Fruit fly (Drosophila melanogaster) whole organism, embryonic: ENCODE measurements around the gene CG14229.

Experiments used
- Aef1 ChIP-seq: fragments of 200-800 bp; sonication (Bioruptor generic); IDR thresholded peaks from 3 replicates; pipeline ENCODE4 v1.3.6; 2022; ENCODE audit warnings: missing biosample characterization, missing genetic modification characterization
- Blimp-1 ChIP-seq: fragments of 200-800 bp; sonication (Bioruptor generic); optimal IDR thresholded peaks from 3 replicates; lab custom pipeline; 2018; ENCODE audit warnings: missing biosample characterization, missing genetic modification characterization, mild to moderate bottlenecking, moderate library complexity, missing genetic modification reagents
- CG10147 ChIP-seq: fragments of 200-800 bp; sonication (Bioruptor generic); optimal IDR thresholded peaks from 2 replicates; lab custom pipeline; 2019; ENCODE audit warnings: missing biosample characterization, mild to moderate bottlenecking, missing genetic modification characterization, moderate library complexity
- CG10979 ChIP-seq: fragments of 200-800 bp; sonication (Bioruptor generic); optimal IDR thresholded peaks from 2 replicates; lab custom pipeline; 2018; ENCODE audit warnings: missing biosample characterization, mild to moderate bottlenecking, missing genetic modification characterization, moderate library complexity
- CG1233 ChIP-seq: fragments of 200-800 bp; sonication (Bioruptor generic); optimal IDR thresholded peaks from 4 replicates; lab custom pipeline; 2018; ENCODE audit warnings: missing biosample characterization, mild to moderate bottlenecking, missing genetic modification characterization
- CG17385 ChIP-seq: fragments of 200-800 bp; sonication (Bioruptor generic); optimal IDR thresholded peaks from 3 replicates; lab custom pipeline; 2018; ENCODE audit warnings: missing biosample characterization, mild to moderate bottlenecking, missing genetic modification characterization
- CG32772 ChIP-seq: fragments of 200-800 bp; sonication (Bioruptor generic); IDR thresholded peaks from 2 replicates; pipeline ENCODE4 v1.3.6; 2022; ENCODE audit warnings: missing biosample characterization, missing genetic modification characterization
- CG4730 ChIP-seq: fragments of 200-800 bp; sonication (Bioruptor generic); IDR thresholded peaks from 2 replicates; pipeline ENCODE4 v1.3.6; 2022; ENCODE audit warnings: missing biosample characterization, missing genetic modification characterization
- CG6654 ChIP-seq: fragments of 200-800 bp; sonication (Bioruptor generic); optimal IDR thresholded peaks from 2 replicates; lab custom pipeline; 2017; ENCODE audit warnings: missing biosample characterization, mild to moderate bottlenecking, missing genetic modification characterization
- CG8089 ChIP-seq: fragments of 200-800 bp; sonication (Bioruptor generic); optimal IDR thresholded peaks from 3 replicates; lab custom pipeline; 2016; ENCODE audit warnings: missing biosample characterization, missing genetic modification characterization
- CG8765 ChIP-seq: fragments of 200-800 bp; sonication (Bioruptor generic); IDR thresholded peaks from 2 replicates; pipeline ENCODE4 v1.3.6; 2022; ENCODE audit warnings: missing biosample characterization, missing genetic modification characterization
- Dbx ChIP-seq: fragments of 200-800 bp; sonication (Bioruptor generic); IDR thresholded peaks from 3 replicates; pipeline ENCODE4 v1.3.6; 2022; ENCODE audit warnings: missing biosample characterization, missing genetic modification characterization
- Doc3 ChIP-seq: fragments of 200-800 bp; sonication (Bioruptor generic); IDR thresholded peaks from 3 replicates; pipeline ENCODE4 v1.3.6; 2022; ENCODE audit warnings: missing biosample characterization, missing genetic modification characterization; ENCODE audit not compliant: partially characterized antibody
- Fer2 ChIP-seq: fragments of 200-800 bp; sonication (Bioruptor generic); optimal IDR thresholded peaks from 2 replicates; lab custom pipeline; 2018; ENCODE audit warnings: missing biosample characterization, mild to moderate bottlenecking, missing genetic modification characterization, moderate library complexity
- Gsc ChIP-seq: fragments of 200-800 bp; sonication (Bioruptor generic); IDR thresholded peaks from 2 replicates; pipeline ENCODE4 v1.3.6; 2022; ENCODE audit warnings: missing biosample characterization, missing genetic modification characterization
- Hr51 ChIP-seq, 2 experiments: fragments of 200-800 bp; sonication (Bioruptor generic); optimal IDR thresholded peaks; 2 replicates in 1 of 2; 3 replicates in 1 of 2; lab custom pipeline; 2016 to 2018; ENCODE audit warnings: missing biosample characterization in 2 of 2, missing genetic modification characterization in 2 of 2, mild to moderate bottlenecking in 1 of 2, moderate library complexity in 1 of 2
- MESR4 ChIP-seq: fragments of 200-800 bp; sonication (Bioruptor generic); optimal IDR thresholded peaks from 2 replicates; lab custom pipeline; 2018; ENCODE audit warnings: missing biosample characterization, mild to moderate bottlenecking, missing genetic modification characterization, moderate library complexity
- NfI ChIP-seq: fragments of 200-800 bp; sonication (Bioruptor generic); optimal IDR thresholded peaks from 3 replicates; lab custom pipeline; 2018; ENCODE audit warnings: missing biosample characterization, mild to moderate bottlenecking, missing genetic modification characterization, moderate library complexity
- Sry-β ChIP-seq: fragments of 200-800 bp; sonication (Bioruptor generic); optimal IDR thresholded peaks from 2 replicates; lab custom pipeline; 2018; ENCODE audit warnings: missing biosample characterization, mild to moderate bottlenecking, missing genetic modification characterization, moderate library complexity
- Tbp ChIP-seq: fragments of >200 bp; optimal IDR thresholded peaks from 2 replicates; lab custom pipeline; 2018; ENCODE audit warnings: missing biosample characterization, missing genetic modification characterization
- Trl ChIP-seq, 3 experiments: fragments of >200 bp in 2 of 3; fragments of 200-800 bp in 1 of 3; sonication (Bioruptor generic) in 1 of 3; optimal IDR thresholded peaks; 2 replicates in 1 of 3; 3 replicates in 2 of 3; lab custom pipeline; 2016 to 2017; ENCODE audit warnings: missing biosample characterization in 1 of 3, missing genetic modification characterization in 1 of 3
- az2 ChIP-seq: fragments of 200-800 bp; sonication (Bioruptor generic); optimal IDR thresholded peaks from 3 replicates; lab custom pipeline; 2016; ENCODE audit warnings: missing biosample characterization, missing genetic modification characterization
- cg ChIP-seq: fragments of 200-800 bp; sonication (Bioruptor generic); optimal IDR thresholded peaks from 3 replicates; lab custom pipeline; 2019; ENCODE audit warnings: missing biosample characterization, mild to moderate bottlenecking, missing genetic modification characterization, moderate library complexity
- chif ChIP-seq, 2 experiments: fragments of 200-800 bp; sonication (Bioruptor generic); optimal IDR thresholded peaks; 3 replicates each; lab custom pipeline; 2016; ENCODE audit warnings: missing biosample characterization in 2 of 2, missing genetic modification characterization in 2 of 2
- dati ChIP-seq: fragments of 200-800 bp; sonication (Bioruptor generic); IDR thresholded peaks from 2 replicates; pipeline ENCODE4 v1.3.6; 2022; ENCODE audit warnings: missing biosample characterization, missing genetic modification characterization
- dm ChIP-seq: fragments of 200-800 bp; sonication (Bioruptor generic); optimal IDR thresholded peaks from 3 replicates; lab custom pipeline; 2016; ENCODE audit warnings: missing biosample characterization, missing genetic modification characterization
- dysf ChIP-seq: fragments of 200-800 bp; sonication (Bioruptor generic); IDR thresholded peaks from 3 replicates; pipeline ENCODE4 v1.3.6; 2022; ENCODE audit warnings: missing biosample characterization, missing genetic modification characterization
- ham ChIP-seq: fragments of 200-800 bp; sonication (Bioruptor generic); IDR thresholded peaks from 2 replicates; pipeline ENCODE4 v1.3.6; 2022; ENCODE audit warnings: missing biosample characterization, missing genetic modification characterization
- her ChIP-seq: fragments of 200-800 bp; sonication (Bioruptor generic); optimal IDR thresholded peaks from 2 replicates; lab custom pipeline; 2016; ENCODE audit warnings: missing biosample characterization, missing genetic modification characterization
- hkb ChIP-seq, 2 experiments: fragments of 200-800 bp in 1 of 2; fragments of >200 bp in 1 of 2; sonication (Bioruptor generic) in 1 of 2; IDR thresholded peaks in 1 of 2; optimal IDR thresholded peaks in 1 of 2; 2 replicates each; pipeline versions ENCODE4 v1.3.6 to Lab custom; 2017 to 2022; ENCODE audit warnings: missing biosample characterization in 1 of 2, missing genetic modification characterization in 1 of 2
- ind ChIP-seq: fragments of 200-800 bp; sonication (Bioruptor generic); optimal IDR thresholded peaks from 3 replicates; lab custom pipeline; 2016; ENCODE audit warnings: missing biosample characterization, missing genetic modification characterization
- inv ChIP-seq: fragments of 200-800 bp; sonication (Bioruptor generic); IDR thresholded peaks from 2 replicates; pipeline ENCODE4 v1.3.6; 2022; ENCODE audit warnings: missing biosample characterization, missing genetic modification characterization; ENCODE audit not compliant: partially characterized antibody
- jing ChIP-seq: fragments of 200-800 bp; sonication (Bioruptor generic); optimal IDR thresholded peaks from 2 replicates; lab custom pipeline; 2018; ENCODE audit warnings: missing biosample characterization, mild to moderate bottlenecking, missing genetic modification characterization
- maf-S ChIP-seq: fragments of 200-800 bp; sonication (Bioruptor generic); optimal IDR thresholded peaks from 2 replicates; lab custom pipeline; 2016; ENCODE audit warnings: missing biosample characterization, missing genetic modification characterization
- org-1 ChIP-seq: fragments of 200-800 bp; sonication (Bioruptor generic); optimal IDR thresholded peaks from 2 replicates; lab custom pipeline; 2017; ENCODE audit warnings: missing biosample characterization, missing genetic modification characterization
- pan ChIP-seq, 4 experiments: fragments of >200 bp in 3 of 4; fragments of 200-800 bp in 1 of 4; sonication (Bioruptor generic) in 1 of 4; optimal IDR thresholded peaks in 3 of 4; IDR thresholded peaks in 1 of 4; 2 replicates each; pipeline versions ENCODE4 v1.3.6 to Lab custom; 2017 to 2022; ENCODE audit warnings: missing biosample characterization in 2 of 4, missing genetic modification characterization in 2 of 4, mixed read lengths in 1 of 4
- peb ChIP-seq: fragments of 200-800 bp; sonication (Bioruptor generic); IDR thresholded peaks from 2 replicates; pipeline ENCODE4 v1.3.6; 2022; ENCODE audit warnings: missing biosample characterization, missing genetic modification characterization
- prd ChIP-seq, 3 experiments: fragments of >200 bp in 2 of 3; fragments of 200-800 bp in 1 of 3; sonication (Bioruptor generic) in 1 of 3; optimal IDR thresholded peaks in 2 of 3; IDR thresholded peaks in 1 of 3; 2 replicates in 2 of 3; 3 replicates in 1 of 3; pipeline versions ENCODE4 v1.3.6 to Lab custom; 2017 to 2022; ENCODE audit warnings: missing biosample characterization in 1 of 3, missing genetic modification characterization in 1 of 3
- pros ChIP-seq: fragments of 200-800 bp; sonication (Bioruptor generic); optimal IDR thresholded peaks from 3 replicates; lab custom pipeline; 2019; ENCODE audit warnings: missing biosample characterization, mild to moderate bottlenecking, missing genetic modification characterization, moderate library complexity
- pum ChIP-seq: fragments of 200-800 bp; sonication (Bioruptor generic); optimal IDR thresholded peaks from 2 replicates; lab custom pipeline; 2016; ENCODE audit warnings: missing biosample characterization, missing genetic modification characterization
- row ChIP-seq: fragments of 200-800 bp; sonication (Bioruptor generic); IDR thresholded peaks from 3 replicates; pipeline ENCODE4 v1.3.6; 2022; ENCODE audit warnings: missing biosample characterization, missing genetic modification characterization
- sc ChIP-seq, 3 experiments: fragments of >200 bp in 2 of 3; fragments of 200-800 bp in 1 of 3; sonication (Bioruptor generic) in 1 of 3; optimal IDR thresholded peaks; 2 replicates in 2 of 3; 3 replicates in 1 of 3; lab custom pipeline; 2017; ENCODE audit warnings: mild to moderate bottlenecking in 1 of 3, missing biosample characterization in 1 of 3, missing genetic modification characterization in 1 of 3, missing genetic modification reagents in 1 of 3
- sisA ChIP-seq: fragments of 200-800 bp; sonication (Bioruptor generic); IDR thresholded peaks from 2 replicates; pipeline ENCODE4 v1.3.6; 2022; ENCODE audit warnings: missing biosample characterization, missing genetic modification characterization
- sna ChIP-seq: fragments of 200-800 bp; sonication (Bioruptor generic); IDR thresholded peaks from 2 replicates; pipeline ENCODE4 v1.3.6; 2022; ENCODE audit warnings: missing biosample characterization, missing genetic modification characterization; ENCODE audit not compliant: partially characterized antibody
- tio ChIP-seq: fragments of 200-800 bp; sonication (Bioruptor generic); optimal IDR thresholded peaks from 2 replicates; lab custom pipeline; 2017; ENCODE audit warnings: missing biosample characterization, missing genetic modification characterization, inconsistent platforms
- tna ChIP-seq: fragments of 200-800 bp; sonication (Bioruptor generic); IDR thresholded peaks from 2 replicates; pipeline ENCODE4 v1.3.6; 2022; ENCODE audit warnings: missing biosample characterization, missing genetic modification characterization; ENCODE audit not compliant: partially characterized antibody
- z ChIP-seq: fragments of 200-800 bp; sonication (Bioruptor generic); IDR thresholded peaks from 3 replicates; pipeline ENCODE4 v1.3.6; 2022; ENCODE audit warnings: missing biosample characterization, missing genetic modification characterization
- zfh2 ChIP-seq: fragments of 200-800 bp; sonication (Bioruptor generic); optimal IDR thresholded peaks from 2 replicates; lab custom pipeline; 2016; ENCODE audit warnings: missing biosample characterization, missing genetic modification characterization

The CG14229 gene

dm6 chrX:19668405-19668804 lies 26.6 kb downstream of the CG14229 start (continued):
- TF ChIP-seq Trl (optimal IDR thresholded peaks at IDR 0.05; lab: Kevin White, UChicago) (no peak), Trl (GFP tag; optimal IDR thresholded peaks at IDR 0.05; lab: Kevin White, UChicago) (peak; percentile 98), CG4730 (GFP tag; lab: Robert Waterston, UW) (peak; percentile 90), peb (GFP tag; lab: Robert Waterston, UW) (peak; percentile 88), Hr51 (GFP tag; optimal IDR thresholded peaks at IDR 0.05; lab: Kevin White, UChicago) (peak; percentile 93 to 96), CG32772 (peak; percentile 91), CG10979 (peak; percentile 93), Gsc (peak; percentile 86), org-1 (GFP tag; lab: Kevin White, UChicago) (peak; percentile 96), dm (GFP tag; lab: Kevin White, UChicago) (peak; percentile 94), hkb (optimal IDR thresholded peaks at IDR 0.05; lab: Kevin White, UChicago) (no peak), hkb (GFP tag; IDR thresholded peaks at IDR 0.05; lab: Robert Waterston, UW) (peak; percentile 92), sna (GFP tag; lab: Robert Waterston, UW) (no peak), dati (GFP tag; lab: Robert Waterston, UW) (peak; percentile 79), MESR4 (GFP tag; lab: Kevin White, UChicago) (peak; percentile 54), az2 (peak; percentile 98), ind (GFP tag; lab: Kevin White, UChicago) (peak; percentile 96), CG17385 (peak; percentile 94), z (0 out of 3 replicates have a peak, but pooled peaks have one; percentile 38), Blimp-1 (GFP tag; lab: Kevin White, UChicago) (peak; percentile 85), dysf (GFP tag; lab: Robert Waterston, UW) (peak; percentile 95), NfI (GFP tag; lab: Kevin White, UChicago) (peak; percentile 98), row (GFP tag; lab: Robert Waterston, UW) (peak; percentile 98), prd (optimal IDR thresholded peaks at IDR 0.05; lab: Kevin White, UChicago) (no peak), prd (GFP tag; IDR thresholded peaks at IDR 0.05; lab: Robert Waterston, UW) (peak; percentile 95), Doc3 (GFP tag; lab: Robert Waterston, UW) (no peak), chif (GFP tag; optimal IDR thresholded peaks at IDR 0.05; lab: Kevin White, UChicago) (peak; percentile 98), jing (GFP tag; lab: Kevin White, UChicago) (peak; percentile 93), sisA (GFP tag; lab: Robert Waterston, UW) (peak; percentile 95), sc (optimal IDR thresholded peaks at IDR 0.05; lab: Kevin White, UChicago) (no peak), sc (GFP tag; optimal IDR thresholded peaks at IDR 0.05; lab: Kevin White, UChicago) (peak; percentile 86), Dbx (GFP tag; lab: Robert Waterston, UW) (peak; percentile 89), pan (optimal IDR thresholded peaks at IDR 0.05; lab: Kevin White, UChicago) (no peak), pan (GFP tag; optimal IDR thresholded peaks at IDR 0.05 in 1 of 2, IDR thresholded peaks at IDR 0.05 in 1 of 2) (peak in 1 of 2 experiments; percentile 92), zfh2 (GFP tag; lab: Kevin White, UChicago) (peak; percentile 98), Aef1 (GFP tag; lab: Robert Waterston, UW) (peak; percentile 93), her (GFP tag; lab: Kevin White, UChicago) (peak; percentile 97), Fer2 (tag; lab: Kevin White, UChicago) (peak; percentile 85), tna (GFP tag; lab: Robert Waterston, UW) (no peak), inv (GFP tag; lab: Robert Waterston, UW) (no peak), pum (GFP tag; lab: Kevin White, UChicago) (peak; percentile 98), CG6654 (GFP tag; lab: Kevin White, UChicago) (peak; percentile 78), CG8765 (peak; percentile 89), pros (GFP tag; lab: Kevin White, UChicago) (peak; percentile 99), maf-S (GFP tag; lab: Kevin White, UChicago) (peak; percentile 97), CG1233 (GFP tag; lab: Kevin White, UChicago) (peak; percentile 91), CG8089 (GFP tag; lab: Kevin White, UChicago) (peak; percentile 96), Tbp (GFP tag; lab: Kevin White, UChicago) (no peak), Sry-β (GFP tag; lab: Kevin White, UChicago) (peak; percentile 54), ham (GFP tag; lab: Robert Waterston, UW) (peak; percentile 77), cg (no peak), tio (GFP tag; lab: Kevin White, UChicago) (peak; percentile 96), CG10147 (GFP tag; lab: Kevin White, UChicago) (no peak)
